Worm (Caenorhabditis elegans) whole organism, mixed stage, embryonic: ENCODE measurements around the gene C45G9.14.

Experiments
- ceh-43 ChIP-seq: fragments of 200-800 bp; sonication (Bioruptor generic); optimal IDR thresholded peaks from 2 replicates; lab custom pipeline; 2018; ENCODE audit warnings: mild to moderate bottlenecking, missing genetic modification characterization, moderate library complexity, missing compliant biosample characterization
- elt-1 ChIP-seq: sonication (generic microtip); optimal IDR thresholded peaks from 2 replicates; lab custom pipeline; 2017; ENCODE audit warnings: missing genetic modification characterization, mild to moderate bottlenecking, missing compliant biosample characterization, antibody characterized with exemption, moderate library complexity, borderline replicate concordance; ENCODE audit not compliant: insufficient read depth
- lin-32 ChIP-seq: fragments of 200-800 bp; sonication (Bioruptor generic); optimal IDR thresholded peaks from 2 replicates; lab custom pipeline; 2018; ENCODE audit warnings: mild to moderate bottlenecking, missing genetic modification characterization, missing compliant biosample characterization
- lsy-2 ChIP-seq: fragments of 150-350 bp; optimal IDR thresholded peaks from 2 replicates; lab custom pipeline; 2014; ENCODE audit warnings: missing biosample characterization, missing genetic modification characterization
- mab-5 ChIP-seq: fragments of 150-350 bp; optimal IDR thresholded peaks from 2 replicates; lab custom pipeline; 2014; ENCODE audit warnings: missing biosample characterization, missing genetic modification characterization
- nhr-237 ChIP-seq: fragments of 150-350 bp; optimal IDR thresholded peaks from 2 replicates; lab custom pipeline; 2014; ENCODE audit warnings: missing biosample characterization, missing genetic modification characterization
- nhr-76 ChIP-seq: sonication (generic microtip); optimal IDR thresholded peaks from 2 replicates; lab custom pipeline; 2017; ENCODE audit warnings: missing biosample characterization, missing genetic modification characterization
- snpc-4 ChIP-seq: fragments of 150-350 bp; optimal IDR thresholded peaks from 2 replicates; lab custom pipeline; 2014; ENCODE audit warnings: missing biosample characterization, missing genetic modification characterization
- unc-39 ChIP-seq: fragments of 150-350 bp; optimal IDR thresholded peaks from 2 replicates; lab custom pipeline; 2014; ENCODE audit warnings: missing biosample characterization, missing genetic modification characterization
- ztf-11 ChIP-seq: fragments of 150-350 bp; optimal IDR thresholded peaks from 2 replicates; lab custom pipeline; 2014; ENCODE audit warnings: missing biosample characterization, missing genetic modification characterization

DNA sequence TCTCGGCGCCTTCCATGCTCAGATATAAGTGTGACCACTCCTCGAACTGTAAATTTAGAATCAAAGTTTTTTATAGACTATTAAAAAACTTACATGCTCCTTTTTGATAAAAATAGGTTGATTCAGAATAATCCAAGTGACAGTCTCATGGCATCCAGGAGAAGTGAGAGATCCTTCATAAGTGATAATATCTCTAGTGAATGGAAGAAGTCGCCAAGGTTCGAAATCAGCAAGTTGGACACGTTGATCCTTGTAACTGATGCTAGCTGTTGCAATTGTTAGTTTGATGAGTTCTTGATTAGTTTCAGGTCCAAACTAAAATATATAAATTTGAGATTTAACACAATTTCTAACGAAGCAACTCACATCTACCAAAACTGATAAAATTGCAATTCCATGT lies 38.5 kb downstream of the C45G9.14 start:
- TF ChIP-seq nhr-76 (tag; lab: Kevin White, UChicago) (no peak), ceh-43 (GFP tag; lab: Kevin White, UChicago) (no peak), ztf-11 (tag; lab: Kevin White, UChicago) (no peak), snpc-4 (tag; lab: Kevin White, UChicago) (no peak), mab-5 (tag; lab: Kevin White, UChicago) (no peak), nhr-237 (tag; lab: Kevin White, UChicago) (no peak), unc-39 (no peak), lin-32 (no peak), lsy-2 (tag; lab: Kevin White, UChicago) (no peak), elt-1 (no peak)
